Worm (Caenorhabditis elegans): ENCODE data around the gene F55A11.11.

Gene F55A11.11

DNA sequence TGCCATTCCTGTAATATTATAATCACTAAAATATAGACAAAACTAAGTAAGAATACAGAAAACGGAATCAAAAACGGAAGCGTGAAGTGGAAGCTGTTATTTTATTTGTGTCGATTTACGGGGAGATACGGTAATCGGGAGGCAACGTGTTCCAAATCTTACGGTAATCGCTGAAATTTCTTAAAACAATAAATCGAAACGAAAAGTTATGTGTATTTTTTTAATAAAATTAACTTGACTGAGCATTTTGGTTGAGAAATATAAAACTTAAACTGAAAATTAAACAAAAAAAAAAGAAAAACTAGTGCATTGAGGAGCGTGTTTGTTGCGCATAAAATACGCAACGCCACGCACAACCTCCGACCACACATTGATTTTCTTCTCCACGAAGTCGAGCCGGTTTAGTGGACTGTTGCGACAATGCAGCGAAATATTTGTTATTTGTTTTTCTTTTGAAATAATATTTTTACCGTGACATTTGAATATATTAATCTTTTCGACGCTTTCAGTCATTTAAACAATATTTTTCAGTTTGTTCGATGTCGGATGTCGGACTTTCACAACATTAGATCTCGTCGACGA is 18.5 kb upstream of the F55A11.11 start, which contains the start of the genes F55A11.1 and syx-5 (continued):
- TF ChIP-seq unc-130 (GFP tag; optimal IDR thresholded peaks at IDR 0.05) (peak; percentile 18), nhr-6 (tag; optimal IDR thresholded peaks at IDR 0.05) (peak; percentile 59), lin-29 (GFP tag; IDR thresholded peaks at IDR 0.05) (peak; percentile 54; the same call in 1 of the 2 replicates), mep-1 (tag; optimal IDR thresholded peaks at IDR 0.05) (peak; percentile 89), tra-1 (GFP tag; IDR thresholded peaks at IDR 0.05) (no peak), dmd-6 (GFP tag; IDR thresholded peaks at IDR 0.05) (peak; percentile 78), ceh-32 (tag; optimal IDR thresholded peaks at IDR 0.05; ENCODE audit: poor library complexity) (peak; percentile 42), ceh-28 (tag; optimal IDR thresholded peaks at IDR 0.05) (no peak), arid-1 (GFP tag; conservative IDR thresholded peaks at IDR 0.05) (0 out of 2 replicates have a peak, but pooled peaks have one; percentile 21), snpc-4 (tag; optimal IDR thresholded peaks at IDR 0.05) (no peak), lir-3 (tag; optimal IDR thresholded peaks at IDR 0.05) (no peak), ZK546.5 (tag; optimal IDR thresholded peaks at IDR 0.05) (no peak), nhr-48 (tag; optimal IDR thresholded peaks at IDR 0.05) (peak; percentile 87), tag-97 (GFP tag; IDR thresholded peaks at IDR 0.05) (no peak), aly-2 (tag; optimal IDR thresholded peaks at IDR 0.05) (no peak), madf-9 (GFP tag; conservative IDR thresholded peaks at IDR 0.05) (no peak), Y75B8A.6 (GFP tag; IDR thresholded peaks at IDR 0.05) (no peak), nhr-10 (tag; optimal IDR thresholded peaks at IDR 0.05) (no peak), duxl-1 (tag; optimal IDR thresholded peaks at IDR 0.05; ENCODE audit: poor library complexity) (no peak), ceh-20 (GFP tag; IDR thresholded peaks at IDR 0.05) (0 out of 2 replicates have a peak, but pooled peaks have one; percentile 45), fkh-10 (GFP tag; optimal IDR thresholded peaks at IDR 0.05) (peak; percentile 76), mxl-3 (GFP tag; optimal IDR thresholded peaks at IDR 0.05) (peak; percentile 97), rbr-2 (tag; optimal IDR thresholded peaks at IDR 0.05) (peak; percentile 90), gei-8 (GFP tag; optimal IDR thresholded peaks at IDR 0.05) (no peak), daf-12 (tag; optimal IDR thresholded peaks at IDR 0.05) (no peak), lin-39 (tag; optimal IDR thresholded peaks at IDR 0.05) (no peak), hlh-11 (tag; optimal IDR thresholded peaks at IDR 0.05) (peak; percentile 86), egl-43 (GFP tag; IDR thresholded peaks at IDR 0.05) (0 out of 2 replicates have a peak, but pooled peaks have one; percentile 48), aha-1 (tag) (no peak), saeg-2 (GFP tag; IDR thresholded peaks at IDR 0.05) (peak; percentile 69; the same call in 1 of the 2 replicates)

- TF ChIP-seq unc-62 (GFP tag; optimal IDR thresholded peaks at IDR 0.05 in 1 of 2): peak in 1 of 2 experiments; percentile 51
- TF ChIP-seq unc-62 (tag; optimal IDR thresholded peaks at IDR 0.05): no peak
- TF ChIP-seq lin-38 (GFP tag; IDR thresholded peaks at IDR 0.05): peak; percentile 18; the same call in 1 of the 2 replicates
- TF ChIP-seq Y75B8A.6 (GFP tag; IDR thresholded peaks at IDR 0.05): no peak
Measured at ce11 chrV:11767028-11767427, 15.9 kb upstream of the F55A11.11 start, which contains the start of gene sel-11. sel-11 (plus strand) TSS chrV:11767328.

- TF ChIP-seq daf-12 (tag; optimal IDR thresholded peaks at IDR 0.05): no peak
- TF ChIP-seq unc-62 (GFP tag; optimal IDR thresholded peaks at IDR 0.05 in 1 of 2): peak in 1 of 2 experiments; percentile 92
- TF ChIP-seq unc-62 (tag; optimal IDR thresholded peaks at IDR 0.05): no peak
- no peak for TF ChIP-seq zfp-2 (tag; optimal IDR thresholded peaks at IDR 0.05)
- no peak for TF ChIP-seq duxl-1 (tag; optimal IDR thresholded peaks at IDR 0.05; ENCODE audit: poor library complexity)
- peak; percentile 55 for TF ChIP-seq aha-1 (tag)
- 0 out of 2 replicates have a peak, but pooled peaks have one; percentile 34 for TF ChIP-seq daf-19 (GFP tag; conservative IDR thresholded peaks at IDR 0.05)
- TF ChIP-seq nhr-77 (tag; optimal IDR thresholded peaks at IDR 0.05): no peak
- TF ChIP-seq ceh-28 (tag; optimal IDR thresholded peaks at IDR 0.05): no peak
- no peak for TF ChIP-seq nhr-48 (tag; optimal IDR thresholded peaks at IDR 0.05)
Measured at ce11 chrV:11769646-11770045, 13.3 kb upstream of the F55A11.11 start.
